Worm (Caenorhabditis elegans) whole organism, L4/young adult: ENCODE results near the gene F44E7.4.

Source experiments
- W03F9.2 ChIP-seq: fragments of 150-350 bp; optimal IDR thresholded peaks from 2 replicates; lab custom pipeline; 2014; ENCODE audit warnings: missing biosample characterization, missing genetic modification characterization
- dao-5 ChIP-seq: sonication (generic microtip); optimal IDR thresholded peaks from 2 replicates; lab custom pipeline; 2016; ENCODE audit warnings: missing genotype, missing genetic modification characterization, moderate library complexity, missing compliant biosample characterization
- him-1 ChIP-seq: sonication (generic microtip); optimal IDR thresholded peaks from 2 replicates; lab custom pipeline; 2016; ENCODE audit warnings: missing genotype, missing genetic modification reagents, missing genetic modification characterization, missing compliant biosample characterization

DNA sequence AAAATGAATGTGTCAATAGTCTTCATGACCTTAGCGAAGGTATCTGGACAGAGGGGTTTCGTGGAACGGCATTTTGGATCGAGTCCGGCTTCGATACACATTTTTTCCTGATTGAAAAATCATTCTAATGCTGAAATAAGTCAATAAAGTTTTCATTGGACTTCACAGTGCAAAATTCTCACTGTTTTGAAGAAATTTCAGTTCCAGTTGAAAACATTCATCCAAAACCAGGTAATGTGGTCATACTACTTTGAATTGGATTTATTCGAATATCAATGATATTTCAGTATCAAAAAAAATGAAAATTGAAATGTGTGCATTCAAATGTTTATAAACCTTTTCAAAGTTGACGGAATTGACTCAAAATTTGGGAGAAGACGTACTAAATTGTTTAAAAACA is 23.3 kb downstream of the F44E7.4 start, which contains the start of gene pgph-1:
- TF ChIP-seq him-1 (tag; lab: Kevin White, UChicago), result no peak
- TF ChIP-seq dao-5 (tag; lab: Kevin White, UChicago), result no peak
- TF ChIP-seq W03F9.2 (tag; lab: Kevin White, UChicago), result no peak
